Worm (Caenorhabditis elegans): ENCODE results near the gene F53F4.16.

F53F4.16 gene

DNA sequence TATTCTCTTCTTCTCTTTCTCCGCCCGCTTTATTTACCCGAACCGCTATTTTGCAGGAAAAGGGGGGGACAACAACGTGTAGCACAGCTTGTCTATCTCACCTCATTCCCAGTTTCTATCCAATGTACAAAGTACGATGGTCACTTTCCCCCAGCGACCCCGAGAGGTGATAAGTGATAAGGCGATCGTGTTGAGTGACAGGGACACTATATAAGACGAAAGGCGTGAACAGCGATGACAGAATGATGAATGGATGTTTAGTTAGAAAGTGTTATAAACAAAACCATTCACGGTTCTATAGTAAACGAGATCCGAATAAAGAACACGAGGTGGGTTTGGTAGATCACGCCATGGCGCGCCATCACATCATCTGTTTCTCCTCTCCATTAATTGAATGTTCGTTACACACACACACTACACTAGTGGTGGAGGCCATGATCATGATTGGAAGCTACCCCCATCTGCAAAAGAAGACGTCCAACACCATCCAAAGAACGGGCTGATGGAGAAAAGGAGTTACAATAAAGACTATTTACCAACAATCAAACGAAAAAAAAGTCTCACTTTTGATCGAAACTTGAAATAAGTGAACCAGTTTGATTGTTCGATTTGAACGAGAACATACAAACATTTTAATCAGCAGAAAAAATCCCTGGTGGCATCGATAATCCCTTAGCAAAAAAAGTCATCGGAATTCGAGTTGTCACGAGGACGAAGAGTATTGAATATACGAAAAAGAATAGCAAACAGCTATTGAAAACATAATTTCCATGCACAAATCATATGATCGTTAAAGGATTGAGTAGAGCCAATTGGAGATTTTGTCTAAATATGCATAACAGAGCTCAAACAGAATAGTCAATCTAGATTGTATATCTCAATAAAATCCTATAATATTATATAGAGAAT lies 35.0 kb upstream of the F53F4.16 start (continued):
- no peak for TF ChIP-seq madf-9 (GFP tag; conservative IDR thresholded peaks at IDR 0.05)
- no peak for TF ChIP-seq daf-8 (GFP tag; IDR thresholded peaks at IDR 0.05)
- TF ChIP-seq lin-38 (GFP tag; IDR thresholded peaks at IDR 0.05) = peak; percentile 6; the same call in 1 of the 2 replicates
- no peak for TF ChIP-seq egl-27 (tag; optimal IDR thresholded peaks at IDR 0.05)
- TF ChIP-seq snpc-4 (tag; optimal IDR thresholded peaks at IDR 0.05) = no peak
- no peak for TF ChIP-seq ceh-44 (GFP tag; IDR thresholded peaks at IDR 0.05)
- no peak for TF ChIP-seq ztf-7 (tag; optimal IDR thresholded peaks at IDR 0.05)
- no peak for TF ChIP-seq lir-3 (tag; optimal IDR thresholded peaks at IDR 0.05)
- TF ChIP-seq ama-1 (optimal IDR thresholded peaks at IDR 0.05) = peak; percentile 91
- no peak for TF ChIP-seq zag-1 (tag; optimal IDR thresholded peaks at IDR 0.05)
- 0 out of 2 replicates have a peak, but pooled peaks have one; percentile 35 for TF ChIP-seq lim-7 (GFP tag; IDR thresholded peaks at IDR 0.05)
- peak; percentile 97 for TF ChIP-seq nhr-28 (tag; optimal IDR thresholded peaks at IDR 0.05)
- TF ChIP-seq hlh-30 (tag; optimal IDR thresholded peaks at IDR 0.05; ENCODE audit: insufficient read depth) = peak; percentile 83
- 0 out of 2 replicates have a peak, but pooled peaks have one; percentile 7 for TF ChIP-seq mxl-2 (GFP tag; conservative IDR thresholded peaks at IDR 0.05)
- peak; percentile 77 for TF ChIP-seq lin-13 (GFP tag; optimal IDR thresholded peaks at IDR 0.05)
- peak; percentile 38; the same call in 1 of the 2 replicates for TF ChIP-seq T26A8.4 (GFP tag; IDR thresholded peaks at IDR 0.05)
- TF ChIP-seq vab-7 (GFP tag; IDR thresholded peaks at IDR 0.05) = no peak
- no peak for TF ChIP-seq fos-1 (tag; optimal IDR thresholded peaks at IDR 0.05)
- peak; percentile 40 for TF ChIP-seq dpl-1 (GFP tag; optimal IDR thresholded peaks at IDR 0.05)
- TF ChIP-seq Y75B8A.6 (GFP tag; IDR thresholded peaks at IDR 0.05) = 0 out of 2 replicates have a peak, but pooled peaks have one; percentile 20
- peak in 1 of 2 experiments; percentile 92 for TF ChIP-seq unc-62 (GFP tag; optimal IDR thresholded peaks at IDR 0.05 in 1 of 2)
- TF ChIP-seq unc-62 (tag; optimal IDR thresholded peaks at IDR 0.05) = no peak
- TF ChIP-seq F44E2.7 (GFP tag; IDR thresholded peaks at IDR 0.05) = no peak
- no peak for TF ChIP-seq ZK546.5 (tag; optimal IDR thresholded peaks at IDR 0.05)
- peak; percentile 80 for TF ChIP-seq mep-1 (tag; optimal IDR thresholded peaks at IDR 0.05)
- peak; percentile 93 for TF ChIP-seq dve-1 (tag; optimal IDR thresholded peaks at IDR 0.05; ENCODE audit: insufficient read depth)
- peak; percentile 69 for TF ChIP-seq gei-8 (GFP tag; optimal IDR thresholded peaks at IDR 0.05)
- peak; percentile 57; the same call in 1 of the 2 replicates for TF ChIP-seq ceh-20 (GFP tag; IDR thresholded peaks at IDR 0.05)
- peak; percentile 91; the same call in 1 of the 2 replicates for TF ChIP-seq nhr-41 (GFP tag; IDR thresholded peaks at IDR 0.05)
- TF ChIP-seq pha-4 (GFP tag; IDR thresholded peaks at IDR 0.05) = peak; percentile 14
- no peak for TF ChIP-seq pha-4 (tag; optimal IDR thresholded peaks at IDR 0.05)
- no peak for TF ChIP-seq madf-5 (GFP tag; IDR thresholded peaks at IDR 0.05)
- TF ChIP-seq mxl-3 (GFP tag; optimal IDR thresholded peaks at IDR 0.05) = peak; percentile 94
- no peak for TF ChIP-seq fkh-10 (GFP tag; optimal IDR thresholded peaks at IDR 0.05)
- TF ChIP-seq lsy-2 (tag; optimal IDR thresholded peaks at IDR 0.05) = peak; percentile 46 to 51
- peak; percentile 99 for TF ChIP-seq aha-1 (tag)

DNA sequence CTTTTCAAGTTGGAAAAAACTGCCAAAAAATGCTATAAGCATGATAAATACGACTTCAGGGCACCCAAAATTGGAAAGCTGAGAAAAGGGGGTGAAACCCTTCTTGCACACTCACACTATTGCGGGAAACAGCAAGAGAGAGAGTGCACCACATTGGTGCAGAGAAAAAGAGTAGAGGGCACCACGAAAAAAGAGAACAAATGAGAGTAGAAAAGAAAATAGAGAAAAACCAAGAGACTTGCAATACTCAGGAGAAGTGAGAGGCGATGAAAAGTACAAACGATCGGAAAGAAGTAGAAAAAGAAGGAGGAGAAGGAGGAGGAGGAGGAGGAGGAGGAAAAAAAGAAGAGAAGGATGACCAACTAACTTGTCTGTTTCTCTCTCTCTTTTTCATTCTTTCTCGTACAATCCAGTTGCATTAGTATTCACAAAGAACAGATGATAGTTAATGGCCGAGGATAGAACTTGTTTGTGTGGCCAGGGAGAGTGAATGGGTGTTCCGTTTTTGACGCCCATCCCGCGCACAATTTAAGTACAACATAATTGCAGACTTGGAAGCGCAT lies 33.7 kb upstream of the F53F4.16 start:
- TF ChIP-seq nhr-6 (tag; optimal IDR thresholded peaks at IDR 0.05) (peak; percentile 83), nhr-48 (tag; optimal IDR thresholded peaks at IDR 0.05) (peak; percentile 22), madf-9 (GFP tag; conservative IDR thresholded peaks at IDR 0.05) (no peak), arid-1 (GFP tag; conservative IDR thresholded peaks at IDR 0.05) (no peak), nhr-42 (GFP tag; IDR thresholded peaks at IDR 0.05) (no peak), zip-2 (tag; optimal IDR thresholded peaks at IDR 0.05) (no peak), lsy-2 (tag; optimal IDR thresholded peaks at IDR 0.05) (peak; percentile 51 to 77), spr-3 (GFP tag; optimal IDR thresholded peaks at IDR 0.05) (no peak), ceh-44 (GFP tag; IDR thresholded peaks at IDR 0.05) (no peak), lin-1 (GFP tag; IDR thresholded peaks at IDR 0.05) (no peak), ceh-82 (tag; optimal IDR thresholded peaks at IDR 0.05) (no peak), ceh-20 (GFP tag; IDR thresholded peaks at IDR 0.05) (no peak), mes-2 (tag; optimal IDR thresholded peaks at IDR 0.05; ENCODE audit: poor library complexity, severe bottlenecking) (peak; percentile 53), daf-19 (GFP tag; conservative IDR thresholded peaks at IDR 0.05) (no peak), Y75B8A.6 (GFP tag; IDR thresholded peaks at IDR 0.05) (0 out of 2 replicates have a peak, but pooled peaks have one; percentile 36), set-16 (GFP tag; IDR thresholded peaks at IDR 0.05) (peak; percentile 84), Y5F2A.4 (GFP tag; optimal IDR thresholded peaks at IDR 0.05) (no peak), dmd-6 (GFP tag; IDR thresholded peaks at IDR 0.05) (peak; percentile 37)
